Worm (Caenorhabditis elegans) whole organism, early embryonic: Measurements from ENCODE around the gene gcy-25.

Experiments used
- B0310.2 ChIP-seq: sonication (generic microtip); optimal IDR thresholded peaks from 2 replicates; lab custom pipeline; 2016; ENCODE audit warnings: mild to moderate bottlenecking, missing genetic modification characterization, missing compliant biosample characterization
- ama-1 ChIP-seq: fragments of 150-350 bp; optimal IDR thresholded peaks from 2 replicates; lab custom pipeline; 2014
- ceh-13 ChIP-seq: fragments of 200-800 bp; sonication (Bioruptor generic); optimal IDR thresholded peaks from 2 replicates; lab custom pipeline; 2018; ENCODE audit warnings: mild to moderate bottlenecking, missing genetic modification characterization, missing compliant biosample characterization
- ets-7 ChIP-seq: sonication (generic microtip); optimal IDR thresholded peaks from 2 replicates; lab custom pipeline; 2016; ENCODE audit warnings: missing genotype, missing genetic modification characterization, missing compliant biosample characterization
- flt-1 ChIP-seq: fragments of 200-800 bp; sonication (Bioruptor generic); IDR thresholded peaks from 2 replicates; pipeline ENCODE4 v1.3.6; 2022; ENCODE audit warnings: missing genetic modification characterization, missing compliant biosample characterization
- hmbx-1 ChIP-seq: sonication (generic microtip); optimal IDR thresholded peaks from 2 replicates; lab custom pipeline; 2016; ENCODE audit warnings: mild to moderate bottlenecking, missing genetic modification characterization, missing compliant biosample characterization
- hmg-4 ChIP-seq: fragments of 200-800 bp; sonication (Bioruptor generic); optimal IDR thresholded peaks from 2 replicates; lab custom pipeline; 2018; ENCODE audit warnings: mild to moderate bottlenecking, missing genetic modification characterization, missing compliant biosample characterization
- hnd-1 ChIP-seq: sonication (generic microtip); optimal IDR thresholded peaks from 2 replicates; lab custom pipeline; 2016; ENCODE audit warnings: missing genetic modification characterization, missing compliant biosample characterization
- scrt-1 ChIP-seq: fragments of 200-800 bp; sonication (Bioruptor generic); IDR thresholded peaks from 2 replicates; pipeline ENCODE4 v1.3.6; 2022; ENCODE audit warnings: missing genetic modification characterization, missing compliant biosample characterization
- sea-1 ChIP-seq: fragments of 200-800 bp; sonication (Bioruptor generic); conservative IDR thresholded peaks from 2 replicates; pipeline ENCODE4 v1.3.6; 2022; ENCODE audit warnings: missing genetic modification characterization, missing compliant biosample characterization

- no peak for TF ChIP-seq B0310.2 (tag; lab: Kevin White, UChicago)
- TF ChIP-seq hnd-1 (tag; lab: Kevin White, UChicago) = no peak
- TF ChIP-seq hmbx-1 = no peak
- TF ChIP-seq ets-7 (tag; lab: Kevin White, UChicago) = no peak
- TF ChIP-seq sea-1 (GFP tag; lab: Robert Waterston, UW) = no peak
- no peak for TF ChIP-seq ama-1 (lab: Kevin White, UChicago)
- TF ChIP-seq hmg-4 (GFP tag; lab: Kevin White, UChicago) = no peak
- no peak for TF ChIP-seq flt-1
- no peak for TF ChIP-seq scrt-1 (GFP tag; lab: Robert Waterston, UW)
- no peak for TF ChIP-seq ceh-13 (GFP tag; lab: Kevin White, UChicago)
Observed at ce11 chrIV:15868288-15868687, 4.4 kb upstream of the gcy-25 start.
